Worm (Caenorhabditis elegans) whole organism, early embryonic: ENCODE results near the gene phy-3.

Experiments used
- B0310.2 ChIP-seq: sonication (generic microtip); optimal IDR thresholded peaks from 2 replicates; lab custom pipeline; 2016; ENCODE audit warnings: mild to moderate bottlenecking, missing genetic modification characterization, missing compliant biosample characterization
- aly-1 ChIP-seq: sonication (generic microtip); optimal IDR thresholded peaks from 2 replicates; lab custom pipeline; 2016; ENCODE audit warnings: missing genetic modification characterization, missing compliant biosample characterization
- ama-1 ChIP-seq: fragments of 150-350 bp; optimal IDR thresholded peaks from 2 replicates; lab custom pipeline; 2014
- ceh-13 ChIP-seq: fragments of 200-800 bp; sonication (Bioruptor generic); optimal IDR thresholded peaks from 2 replicates; lab custom pipeline; 2018; ENCODE audit warnings: mild to moderate bottlenecking, missing genetic modification characterization, missing compliant biosample characterization
- ets-7 ChIP-seq: sonication (generic microtip); optimal IDR thresholded peaks from 2 replicates; lab custom pipeline; 2016; ENCODE audit warnings: missing genotype, missing genetic modification characterization, missing compliant biosample characterization
- flt-1 ChIP-seq: fragments of 200-800 bp; sonication (Bioruptor generic); IDR thresholded peaks from 2 replicates; pipeline ENCODE4 v1.3.6; 2022; ENCODE audit warnings: missing genetic modification characterization, missing compliant biosample characterization
- hmg-4 ChIP-seq: fragments of 200-800 bp; sonication (Bioruptor generic); optimal IDR thresholded peaks from 2 replicates; lab custom pipeline; 2018; ENCODE audit warnings: mild to moderate bottlenecking, missing genetic modification characterization, missing compliant biosample characterization
- hnd-1 ChIP-seq: sonication (generic microtip); optimal IDR thresholded peaks from 2 replicates; lab custom pipeline; 2016; ENCODE audit warnings: missing genetic modification characterization, missing compliant biosample characterization
- pes-1 ChIP-seq: fragments of 200-800 bp; sonication (Bioruptor generic); IDR thresholded peaks from 2 replicates; pipeline ENCODE4 v1.3.6; 2022; ENCODE audit warnings: missing genetic modification reagents, missing genetic modification characterization, missing compliant biosample characterization
- scrt-1 ChIP-seq: fragments of 200-800 bp; sonication (Bioruptor generic); IDR thresholded peaks from 2 replicates; pipeline ENCODE4 v1.3.6; 2022; ENCODE audit warnings: missing genetic modification characterization, missing compliant biosample characterization
- tra-4 ChIP-seq: sonication (generic microtip); optimal IDR thresholded peaks from 2 replicates; lab custom pipeline; 2017; ENCODE audit warnings: missing genetic modification characterization, missing compliant biosample characterization

DNA sequence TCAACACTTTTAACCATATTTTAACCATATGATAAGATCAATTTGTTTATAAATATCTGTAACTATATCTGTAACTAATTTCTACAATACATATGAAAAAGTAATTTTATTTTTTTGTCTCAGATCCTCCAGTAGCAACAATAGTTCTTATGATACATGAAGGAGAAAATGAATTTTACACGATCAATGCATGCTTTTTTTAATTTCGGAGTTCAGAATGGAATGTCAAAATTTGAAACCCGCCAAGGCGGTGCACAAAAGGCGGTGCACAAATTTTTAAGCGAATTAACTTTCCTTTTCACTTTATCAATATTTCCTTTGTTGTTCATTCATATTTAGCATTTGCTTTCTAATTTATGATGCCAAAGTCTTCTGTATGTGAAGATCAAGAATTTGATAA lies 10.0 kb downstream of the phy-3 start, which contains the start of gene clec-25:
- TF ChIP-seq ets-7 (tag; lab: Kevin White, UChicago): no peak
- no peak for TF ChIP-seq B0310.2 (tag; lab: Kevin White, UChicago)
- TF ChIP-seq flt-1: no peak
- TF ChIP-seq aly-1 (tag; lab: Kevin White, UChicago): no peak
- no peak for TF ChIP-seq ceh-13 (GFP tag; lab: Kevin White, UChicago)
- no peak for TF ChIP-seq hnd-1 (tag; lab: Kevin White, UChicago)
- no peak for TF ChIP-seq pes-1
- TF ChIP-seq tra-4: no peak
- no peak for TF ChIP-seq ama-1 (lab: Kevin White, UChicago)
- TF ChIP-seq hmg-4 (GFP tag; lab: Kevin White, UChicago): no peak
- TF ChIP-seq scrt-1 (GFP tag; lab: Robert Waterston, UW): no peak
